Worm (Caenorhabditis elegans) whole organism, late embryonic: ENCODE data around the gene F13E9.9.
A peak's percentile ranks its signal among the peaks of the same experiment; 100 is the strongest.

Experiments
- C08G9.2 ChIP-seq: sonication (generic microtip); optimal IDR thresholded peaks from 2 replicates; lab custom pipeline; 2016; ENCODE audit warnings: mild to moderate bottlenecking, missing genetic modification characterization, moderate library complexity, missing compliant biosample characterization
- F13H6.1 ChIP-seq: sonication (generic microtip); optimal IDR thresholded peaks from 2 replicates; lab custom pipeline; 2016; ENCODE audit warnings: missing genetic modification characterization, missing compliant biosample characterization
- K02D7.2 ChIP-seq: sonication (generic microtip); optimal IDR thresholded peaks from 2 replicates; lab custom pipeline; 2017; ENCODE audit warnings: mild to moderate bottlenecking, missing genetic modification characterization, missing compliant biosample characterization
- T23F11.4 ChIP-seq: fragments of 200-800 bp; sonication (Bioruptor generic); optimal IDR thresholded peaks from 2 replicates; lab custom pipeline; 2018; ENCODE audit warnings: mild to moderate bottlenecking, missing genetic modification characterization, missing compliant biosample characterization
- Y22D7AL.16 ChIP-seq: sonication (generic microtip); optimal IDR thresholded peaks from 2 replicates; lab custom pipeline; 2016; ENCODE audit warnings: missing genetic modification characterization, missing compliant biosample characterization
- ahr-1 ChIP-seq: sonication (generic microtip); optimal IDR thresholded peaks from 2 replicates; lab custom pipeline; 2016; ENCODE audit warnings: missing genetic modification characterization, missing compliant biosample characterization
- ceh-14 ChIP-seq: sonication (generic microtip); optimal IDR thresholded peaks from 2 replicates; lab custom pipeline; 2016; ENCODE audit warnings: missing genotype, missing genetic modification characterization, missing compliant biosample characterization
- ceh-18 ChIP-seq: sonication (generic microtip); optimal IDR thresholded peaks from 2 replicates; lab custom pipeline; 2016; ENCODE audit warnings: missing genetic modification characterization, missing compliant biosample characterization
- ceh-19 ChIP-seq: fragments of 200-800 bp; sonication (Bioruptor generic); optimal IDR thresholded peaks from 2 replicates; lab custom pipeline; 2018; ENCODE audit warnings: mild to moderate bottlenecking, missing genetic modification characterization, missing compliant biosample characterization
- ceh-30 ChIP-seq: fragments of 150-350 bp; optimal IDR thresholded peaks from 2 replicates; lab custom pipeline; 2014; ENCODE audit warnings: missing biosample characterization, missing genetic modification characterization
- ceh-31 ChIP-seq: sonication (generic microtip); optimal IDR thresholded peaks from 2 replicates; lab custom pipeline; 2016; ENCODE audit warnings: missing genetic modification characterization, missing compliant biosample characterization
- ceh-34 ChIP-seq: sonication (generic microtip); optimal IDR thresholded peaks from 2 replicates; lab custom pipeline; 2016; ENCODE audit warnings: mild to moderate bottlenecking, missing genetic modification characterization, missing compliant biosample characterization
- ceh-45 ChIP-seq: fragments of 200-800 bp; sonication (Bioruptor generic); IDR thresholded peaks from 2 replicates; pipeline ENCODE4 v1.3.6; 2022; ENCODE audit warnings: missing genetic modification reagents, missing genetic modification characterization, missing compliant biosample characterization
- ceh-48 ChIP-seq: sonication (generic microtip); optimal IDR thresholded peaks from 2 replicates; lab custom pipeline; 2016; ENCODE audit warnings: missing genetic modification characterization, inconsistent platforms, missing compliant biosample characterization
- ceh-6 ChIP-seq: fragments of 200-800 bp; sonication (Bioruptor generic); optimal IDR thresholded peaks from 2 replicates; lab custom pipeline; 2018; ENCODE audit warnings: mild to moderate bottlenecking, missing genetic modification characterization, missing compliant biosample characterization
- ceh-9 ChIP-seq: sonication (generic microtip); optimal IDR thresholded peaks from 2 replicates; lab custom pipeline; 2016; ENCODE audit warnings: mild to moderate bottlenecking, missing genetic modification characterization, inconsistent platforms, missing compliant biosample characterization
- che-1 ChIP-seq: sonication (generic microtip); optimal IDR thresholded peaks from 2 replicates; lab custom pipeline; 2016; ENCODE audit warnings: mild to moderate bottlenecking, missing genetic modification characterization, missing compliant biosample characterization
- dmd-4 ChIP-seq: sonication (generic microtip); optimal IDR thresholded peaks from 2 replicates; lab custom pipeline; 2016; ENCODE audit warnings: borderline replicate concordance, missing genetic modification characterization, missing compliant biosample characterization
- dve-1 ChIP-seq: sonication (generic microtip); optimal IDR thresholded peaks from 2 replicates; lab custom pipeline; 2017; ENCODE audit warnings: antibody characterized with exemption, mild to moderate bottlenecking, missing genetic modification characterization, missing compliant biosample characterization
- elt-2 ChIP-seq: sonication (generic microtip); optimal IDR thresholded peaks from 2 replicates; lab custom pipeline; 2016; ENCODE audit warnings: missing genetic modification reagents, missing genetic modification characterization, missing compliant biosample characterization
- ets-4 ChIP-seq: sonication (generic microtip); optimal IDR thresholded peaks from 2 replicates; lab custom pipeline; 2016; ENCODE audit warnings: missing genetic modification characterization, missing compliant biosample characterization
- fax-1 ChIP-seq: sonication (generic microtip); optimal IDR thresholded peaks from 2 replicates; lab custom pipeline; 2016; ENCODE audit warnings: missing genotype, missing genetic modification characterization, missing compliant biosample characterization
- fkh-10 ChIP-seq: fragments of 150-350 bp; optimal IDR thresholded peaks from 2 replicates; lab custom pipeline; 2014; ENCODE audit warnings: missing biosample characterization, missing genetic modification reagents, missing genetic modification characterization
- fkh-6 ChIP-seq: sonication (generic microtip); optimal IDR thresholded peaks from 2 replicates; lab custom pipeline; 2016; ENCODE audit warnings: missing genetic modification characterization, missing compliant biosample characterization
- hlh-15 ChIP-seq: sonication (generic microtip); optimal IDR thresholded peaks from 2 replicates; lab custom pipeline; 2016; ENCODE audit warnings: missing genetic modification characterization, missing compliant biosample characterization
- hlh-6 ChIP-seq: sonication (generic microtip); optimal IDR thresholded peaks from 2 replicates; lab custom pipeline; 2016; ENCODE audit warnings: missing genotype, missing genetic modification characterization, missing compliant biosample characterization
- hlh-8 ChIP-seq: sonication (generic microtip); optimal IDR thresholded peaks from 2 replicates; lab custom pipeline; 2016; ENCODE audit warnings: missing genotype, missing genetic modification characterization, missing compliant biosample characterization
- lin-11 ChIP-seq: fragments of 200-800 bp; sonication (Bioruptor generic); optimal IDR thresholded peaks from 2 replicates; lab custom pipeline; 2018; ENCODE audit warnings: mild to moderate bottlenecking, missing genetic modification characterization, missing compliant biosample characterization
- madf-2 ChIP-seq: sonication (generic microtip); optimal IDR thresholded peaks from 2 replicates; lab custom pipeline; 2017; ENCODE audit warnings: missing genetic modification characterization, missing compliant biosample characterization
- mec-3 ChIP-seq: sonication (generic microtip); optimal IDR thresholded peaks from 2 replicates; lab custom pipeline; 2016; ENCODE audit warnings: borderline replicate concordance, missing genetic modification characterization, missing compliant biosample characterization
- nfya-1 ChIP-seq: sonication (generic microtip); optimal IDR thresholded peaks from 2 replicates; lab custom pipeline; 2017; ENCODE audit warnings: missing genetic modification characterization, mild to moderate bottlenecking, missing compliant biosample characterization, antibody characterized with exemption, moderate library complexity
- nhr-232 ChIP-seq: sonication (generic microtip); optimal IDR thresholded peaks from 2 replicates; lab custom pipeline; 2016; ENCODE audit warnings: missing genetic modification characterization, missing compliant biosample characterization
- npax-4 ChIP-seq: sonication (generic microtip); optimal IDR thresholded peaks from 2 replicates; lab custom pipeline; 2016; ENCODE audit warnings: missing genetic modification characterization, missing compliant biosample characterization
- odd-2 ChIP-seq: sonication (generic microtip); optimal IDR thresholded peaks from 2 replicates; lab custom pipeline; 2017; ENCODE audit warnings: antibody characterized with exemption, mild to moderate bottlenecking, missing genetic modification characterization, missing compliant biosample characterization
- pag-3 ChIP-seq: sonication (generic microtip); optimal IDR thresholded peaks from 2 replicates; lab custom pipeline; 2016; ENCODE audit warnings: missing compliant biosample characterization, missing genetic modification characterization, borderline replicate concordance
- pax-1 ChIP-seq: fragments of 150-350 bp; optimal IDR thresholded peaks from 2 replicates; lab custom pipeline; 2014; ENCODE audit warnings: missing biosample characterization, missing genetic modification characterization
- pha-2 ChIP-seq: sonication (generic microtip); optimal IDR thresholded peaks from 2 replicates; lab custom pipeline; 2017; ENCODE audit warnings: mild to moderate bottlenecking, missing genetic modification characterization, missing compliant biosample characterization
- pha-4 ChIP-seq: fragments of 150-350 bp; optimal IDR thresholded peaks from 2 replicates; lab custom pipeline; 2018; ENCODE audit warnings: missing biosample characterization, missing genetic modification reagents, missing genetic modification characterization
- pqm-1 ChIP-seq: sonication (generic microtip); optimal IDR thresholded peaks from 2 replicates; lab custom pipeline; 2016; ENCODE audit warnings: missing genetic modification characterization, missing compliant biosample characterization
- pros-1 ChIP-seq: fragments of 150-350 bp; optimal IDR thresholded peaks from 2 replicates; lab custom pipeline; 2014; ENCODE audit warnings: missing biosample characterization, missing genetic modification reagents, missing genetic modification characterization
- ref-2 ChIP-seq: sonication (generic microtip); optimal IDR thresholded peaks from 2 replicates; lab custom pipeline; 2016; ENCODE audit warnings: missing genetic modification characterization, missing compliant biosample characterization
- syd-9 ChIP-seq: sonication (generic microtip); optimal IDR thresholded peaks from 2 replicates; lab custom pipeline; 2016; ENCODE audit warnings: mild to moderate bottlenecking, missing genetic modification characterization, moderate library complexity, missing compliant biosample characterization
- tbx-2 ChIP-seq: sonication (generic microtip); optimal IDR thresholded peaks from 2 replicates; lab custom pipeline; 2016; ENCODE audit warnings: missing genetic modification characterization, missing compliant biosample characterization
- tbx-7 ChIP-seq: sonication (generic microtip); optimal IDR thresholded peaks from 2 replicates; lab custom pipeline; 2016; ENCODE audit warnings: missing genotype, missing genetic modification characterization, missing compliant biosample characterization
- ttx-3 ChIP-seq: sonication (generic microtip); optimal IDR thresholded peaks from 2 replicates; lab custom pipeline; 2016; ENCODE audit warnings: missing genetic modification reagents, missing genetic modification characterization, missing compliant biosample characterization
- unc-3 ChIP-seq, 2 experiments: fragments of 200-800 bp in 1 of 2; sonication (Bioruptor generic) in 1 of 2; sonication (generic microtip) in 1 of 2; conservative IDR thresholded peaks in 1 of 2; optimal IDR thresholded peaks in 1 of 2; 2 replicates each; pipeline versions ENCODE4 v1.3.6 to Lab custom; 2016 to 2022; ENCODE audit warnings: missing compliant biosample characterization in 2 of 2, missing genetic modification characterization in 2 of 2, missing genetic modification reagents in 1 of 2
- unc-42 ChIP-seq: sonication (generic microtip); optimal IDR thresholded peaks from 2 replicates; lab custom pipeline; 2016; ENCODE audit warnings: missing genotype, missing genetic modification characterization, missing compliant biosample characterization
- unc-86 ChIP-seq: sonication (generic microtip); optimal IDR thresholded peaks from 2 replicates; lab custom pipeline; 2016; ENCODE audit warnings: missing genetic modification characterization, missing compliant biosample characterization
- ztf-16 ChIP-seq: sonication (generic microtip); optimal IDR thresholded peaks from 2 replicates; lab custom pipeline; 2017; ENCODE audit warnings: missing genetic modification characterization, missing compliant biosample characterization

F13E9.9 gene

ce11 chrIV:10933777-10934546, 35.0 kb upstream of the F13E9.9 start:
- TF ChIP-seq unc-86 (tag; lab: Kevin White, UChicago) (no peak), fax-1 (tag; lab: Kevin White, UChicago) (no peak), hlh-8 (no peak), pqm-1 (tag; lab: Kevin White, UChicago) (no peak), tbx-7 (no peak), pag-3 (tag; lab: Kevin White, UChicago) (no peak), pros-1 (no peak), ceh-48 (tag; lab: Kevin White, UChicago) (no peak), pha-2 (no peak), ttx-3 (tag; lab: Kevin White, UChicago) (no peak), npax-4 (tag; lab: Kevin White, UChicago) (no peak), dve-1 (no peak), tbx-2 (tag; lab: Kevin White, UChicago) (no peak), pha-4 (no peak), unc-3 (GFP tag; conservative IDR thresholded peaks at IDR 0.05; lab: Robert Waterston, UW) (no peak), unc-3 (tag; optimal IDR thresholded peaks at IDR 0.05; lab: Kevin White, UChicago) (no peak), ceh-9 (no peak), mec-3 (tag; lab: Kevin White, UChicago) (no peak)

- TF ChIP-seq nfya-1 (tag; lab: Kevin White, UChicago) (peak; percentile 32), Y22D7AL.16 (tag; lab: Kevin White, UChicago) (no peak), ceh-48 (tag; lab: Kevin White, UChicago) (peak; percentile 36), pros-1 (no peak), pha-4 (no peak), ceh-45 (no peak), ceh-30 (tag; lab: Kevin White, UChicago) (no peak), ceh-6 (GFP tag; lab: Kevin White, UChicago) (no peak), ceh-14 (tag; lab: Kevin White, UChicago) (no peak), ceh-34 (tag; lab: Kevin White, UChicago) (no peak), C08G9.2 (no peak), ref-2 (tag; lab: Kevin White, UChicago) (no peak), ceh-19 (no peak), madf-2 (no peak), hlh-15 (tag; lab: Kevin White, UChicago) (no peak), F13H6.1 (tag; lab: Kevin White, UChicago) (no peak), pha-2 (no peak), pax-1 (tag; lab: Kevin White, UChicago) (no peak), hlh-6 (no peak), odd-2 (tag; lab: Kevin White, UChicago) (no peak), T23F11.4 (GFP tag; lab: Kevin White, UChicago) (peak; percentile 11), che-1 (tag; lab: Kevin White, UChicago) (no peak), tbx-2 (tag; lab: Kevin White, UChicago) (peak; percentile 35), ceh-31 (tag; lab: Kevin White, UChicago) (peak; percentile 20), ztf-16 (tag; lab: Kevin White, UChicago) (no peak), fax-1 (tag; lab: Kevin White, UChicago) (no peak), ets-4 (no peak), ceh-18 (no peak), unc-42 (peak; percentile 8), ahr-1 (tag; lab: Kevin White, UChicago) (no peak), nhr-232 (tag; lab: Kevin White, UChicago) (no peak), lin-11 (tag; lab: Kevin White, UChicago) (no peak), fkh-6 (tag; lab: Kevin White, UChicago) (no peak), unc-86 (tag; lab: Kevin White, UChicago) (no peak), tbx-7 (no peak), ttx-3 (tag; lab: Kevin White, UChicago) (no peak), K02D7.2 (tag; lab: Kevin White, UChicago) (no peak), fkh-10 (GFP tag; lab: Kevin White, UChicago) (no peak), dmd-4 (no peak), syd-9 (tag; lab: Kevin White, UChicago) (no peak), ceh-9 (no peak), elt-2 (tag; lab: Kevin White, UChicago) (peak; percentile 37)
Measured at ce11 chrIV:10933062-10933552, 34.1 kb upstream of the F13E9.9 start, which contains the start of the genes dnc-1 and lsm-7. dnc-1 (minus strand) TSS chrIV:10933203. lsm-7 (plus strand) TSS chrIV:10933502.
